Worm (Caenorhabditis elegans) whole organism, midembryonic: Measurements from ENCODE around the gene T18D3.1.

ENCODE experiments used
- T22C8.4 ChIP-seq: fragments of 200-800 bp; sonication (Bioruptor generic); IDR thresholded peaks from 2 replicates; pipeline ENCODE4 v1.3.6; 2022; ENCODE audit warnings: missing genetic modification characterization, missing compliant biosample characterization
- cog-1 ChIP-seq: sonication (generic microtip); optimal IDR thresholded peaks from 2 replicates; lab custom pipeline; 2016; ENCODE audit warnings: missing genetic modification characterization, missing compliant biosample characterization
- flt-1 ChIP-seq: fragments of 200-800 bp; sonication (Bioruptor generic); IDR thresholded peaks from 2 replicates; pipeline ENCODE4 v1.3.6; 2022; ENCODE audit warnings: missing genetic modification characterization, missing compliant biosample characterization
- klf-2 ChIP-seq: fragments of 200-800 bp; sonication (Bioruptor generic); conservative IDR thresholded peaks from 2 replicates; pipeline ENCODE4 v1.3.6; 2022; ENCODE audit warnings: missing genetic modification reagents, missing genetic modification characterization, missing compliant biosample characterization
- med-1 ChIP-seq: sonication (generic microtip); optimal IDR thresholded peaks from 2 replicates; lab custom pipeline; 2017; ENCODE audit warnings: missing genetic modification characterization, mild to moderate bottlenecking, missing compliant biosample characterization, antibody characterized with exemption, missing genetic modification reagents; ENCODE audit not compliant: insufficient read depth
- ref-1 ChIP-seq: fragments of 200-800 bp; sonication (Bioruptor generic); conservative IDR thresholded peaks from 2 replicates; pipeline ENCODE4 v1.3.6; 2022; ENCODE audit warnings: missing genetic modification reagents, missing genetic modification characterization, missing compliant biosample characterization
- tab-1 ChIP-seq: fragments of 200-800 bp; sonication (Bioruptor generic); IDR thresholded peaks from 2 replicates; pipeline ENCODE4 v1.3.6; 2022; ENCODE audit warnings: missing genetic modification characterization, missing compliant biosample characterization
- ztf-23 ChIP-seq: fragments of 200-800 bp; sonication (Bioruptor generic); IDR thresholded peaks from 2 replicates; pipeline ENCODE4 v1.3.6; 2022; ENCODE audit warnings: missing genetic modification reagents, missing genetic modification characterization, missing compliant biosample characterization
- ztf-29 ChIP-seq: fragments of 200-800 bp; sonication (Bioruptor generic); IDR thresholded peaks from 2 replicates; pipeline ENCODE4 v1.3.6; 2022; ENCODE audit warnings: missing genetic modification reagents, missing genetic modification characterization, missing compliant biosample characterization

- no peak for TF ChIP-seq ztf-23 (GFP tag; lab: Robert Waterston, UW)
- no peak for TF ChIP-seq med-1 (GFP tag; lab: Kevin White, UChicago)
- TF ChIP-seq tab-1, result no peak
- TF ChIP-seq klf-2 (GFP tag; lab: Robert Waterston, UW), result no peak
- TF ChIP-seq flt-1 (GFP tag; lab: Robert Waterston, UW), result no peak
- TF ChIP-seq T22C8.4, result no peak
- TF ChIP-seq ref-1 (GFP tag; lab: Robert Waterston, UW), result no peak
- no peak for TF ChIP-seq ztf-29 (GFP tag; lab: Robert Waterston, UW)
- no peak for TF ChIP-seq cog-1 (tag; lab: Kevin White, UChicago)
Observed at ce11 chrX:12435246-12435645, 19.3 kb upstream of the T18D3.1 start.
